Worm (Caenorhabditis elegans) whole organism, L4 larva: ENCODE measurements around the gene nhr-51.

Experiments
- F44E2.7 ChIP-seq: fragments of 200-800 bp; sonication (Bioruptor generic); IDR thresholded peaks from 2 replicates; pipeline ENCODE4 v2.1.2; 2022; ENCODE audit warnings: missing genetic modification characterization, missing compliant biosample characterization
- R02D3.7 ChIP-seq: fragments of 150-350 bp; sonication (generic microtip); optimal IDR thresholded peaks from 3 replicates; lab custom pipeline; 2014; ENCODE audit warnings: missing biosample characterization, missing genetic modification characterization
- T20F7.1 ChIP-seq: fragments of 200-800 bp; sonication (Bioruptor generic); optimal IDR thresholded peaks from 2 replicates; lab custom pipeline; 2018; ENCODE audit warnings: mild to moderate bottlenecking, missing genetic modification characterization, missing compliant biosample characterization
- ZK546.5 ChIP-seq, 2 experiments: sonication (generic microtip); optimal IDR thresholded peaks; 2 replicates each; lab custom pipeline; 2017; ENCODE audit warnings: missing biosample characterization in 2 of 2, missing genetic modification characterization in 2 of 2
- aha-1 ChIP-seq: fragments of 150-350 bp; peaks from one replicate; lab custom pipeline; 2014; ENCODE audit warnings: missing biosample characterization, missing genetic modification characterization
- aly-2 ChIP-seq: sonication (generic microtip); optimal IDR thresholded peaks from 2 replicates; lab custom pipeline; 2018; ENCODE audit warnings: missing biosample characterization, missing genetic modification characterization
- attf-4 ChIP-seq: sonication (generic microtip); optimal IDR thresholded peaks from 3 replicates; lab custom pipeline; 2017; ENCODE audit warnings: missing biosample characterization, missing genetic modification characterization
- ceh-44 ChIP-seq: fragments of 200-800 bp; sonication (Bioruptor generic); IDR thresholded peaks from 2 replicates; pipeline ENCODE4 v1.3.6; 2022; ENCODE audit warnings: missing genetic modification reagents, missing genetic modification characterization, missing compliant biosample characterization
- daf-12 ChIP-seq: fragments of 150-350 bp; optimal IDR thresholded peaks from 2 replicates; lab custom pipeline; 2014; ENCODE audit warnings: missing biosample characterization, missing genetic modification reagents, missing genetic modification characterization
- duxl-1 ChIP-seq: sonication (generic microtip); optimal IDR thresholded peaks from 2 replicates; lab custom pipeline; 2016; ENCODE audit warnings: mild to moderate bottlenecking, missing genetic modification characterization, moderate library complexity, missing compliant biosample characterization; ENCODE audit not compliant: poor library complexity
- egl-43 ChIP-seq: fragments of 200-800 bp; sonication (Bioruptor generic); IDR thresholded peaks from 2 replicates; pipeline ENCODE4 v1.3.6; 2022; ENCODE audit warnings: missing genetic modification reagents, missing genetic modification characterization, missing compliant biosample characterization
- fkh-10 ChIP-seq: fragments of 150-350 bp; optimal IDR thresholded peaks from 2 replicates; lab custom pipeline; 2014; ENCODE audit warnings: missing biosample characterization, missing genetic modification reagents, missing genetic modification characterization
- fos-1 ChIP-seq: fragments of 150-350 bp; optimal IDR thresholded peaks from 2 replicates; lab custom pipeline; 2014; ENCODE audit warnings: missing biosample characterization, missing genetic modification characterization
- hif-1 ChIP-seq, 2 experiments: sonication (generic microtip); optimal IDR thresholded peaks; 2 replicates each; lab custom pipeline; 2016 to 2017; ENCODE audit warnings: missing compliant biosample characterization in 2 of 2, missing genetic modification characterization in 2 of 2, missing genetic modification reagents in 2 of 2, missing genotype in 2 of 2, mild to moderate bottlenecking in 1 of 2
- hlh-30 ChIP-seq: sonication (generic microtip); optimal IDR thresholded peaks from 2 replicates; lab custom pipeline; 2017; ENCODE audit warnings: antibody characterized with exemption, mild to moderate bottlenecking, missing genetic modification characterization, missing compliant biosample characterization; ENCODE audit not compliant: insufficient read depth
- hmg-1.1 ChIP-seq: fragments of 200-800 bp; sonication (Bioruptor generic); IDR thresholded peaks from 2 replicates; pipeline ENCODE4 v1.3.6; 2022; ENCODE audit warnings: missing genetic modification reagents, missing genetic modification characterization, missing compliant biosample characterization
- jun-1 ChIP-seq: fragments of 150-350 bp; optimal IDR thresholded peaks from 2 replicates; lab custom pipeline; 2014; ENCODE audit warnings: missing biosample characterization, missing genetic modification reagents, missing genetic modification characterization
- lim-7 ChIP-seq: fragments of 200-800 bp; sonication (Bioruptor generic); IDR thresholded peaks from 2 replicates; pipeline ENCODE4 v1.3.6; 2022; ENCODE audit warnings: missing genetic modification characterization, missing compliant biosample characterization
- lsy-2 ChIP-seq, 2 experiments: fragments of 150-350 bp in 1 of 2; sonication (generic microtip) in 1 of 2; optimal IDR thresholded peaks; 2 replicates each; lab custom pipeline; 2014 to 2017; ENCODE audit warnings: missing biosample characterization in 2 of 2, missing genetic modification characterization in 2 of 2
- mes-2 ChIP-seq: sonication (generic microtip); optimal IDR thresholded peaks from 2 replicates; lab custom pipeline; 2016; ENCODE audit warnings: missing genotype, mild to moderate bottlenecking, missing genetic modification characterization, missing compliant biosample characterization; ENCODE audit not compliant: poor library complexity, severe bottlenecking
- nhr-237 ChIP-seq: sonication (generic microtip); optimal IDR thresholded peaks from 2 replicates; lab custom pipeline; 2017; ENCODE audit warnings: missing biosample characterization, missing genetic modification characterization
- nhr-28 ChIP-seq: fragments of 150-350 bp; optimal IDR thresholded peaks from 2 replicates; lab custom pipeline; 2014; ENCODE audit warnings: missing biosample characterization, missing genetic modification characterization
- nhr-42 ChIP-seq: fragments of 200-800 bp; sonication (Bioruptor generic); IDR thresholded peaks from 2 replicates; pipeline ENCODE4 v1.3.6; 2022; ENCODE audit warnings: missing genetic modification characterization, missing compliant biosample characterization
- nhr-76 ChIP-seq: fragments of 150-350 bp; optimal IDR thresholded peaks from 2 replicates; lab custom pipeline; 2014; ENCODE audit warnings: missing biosample characterization, missing genetic modification characterization
- pha-4 ChIP-seq, 2 experiments: fragments of 150-350 bp in 1 of 2; fragments of 200-800 bp in 1 of 2; sonication (Bioruptor generic) in 1 of 2; IDR thresholded peaks in 1 of 2; optimal IDR thresholded peaks in 1 of 2; 2 replicates each; pipeline versions ENCODE4 v1.3.6 to Lab custom; 2014 to 2022; ENCODE audit warnings: missing genetic modification characterization in 2 of 2, missing genetic modification reagents in 2 of 2, missing biosample characterization in 1 of 2, missing compliant biosample characterization in 1 of 2
- php-3 ChIP-seq: fragments of 200-800 bp; sonication (Bioruptor generic); IDR thresholded peaks from 2 replicates; pipeline ENCODE4 v1.3.6; 2022; ENCODE audit warnings: missing genetic modification reagents, missing genetic modification characterization, missing compliant biosample characterization
- rbr-2 ChIP-seq: sonication (generic microtip); optimal IDR thresholded peaks from 2 replicates; lab custom pipeline; 2016; ENCODE audit warnings: missing genotype, missing genetic modification characterization, missing compliant biosample characterization
- saeg-2 ChIP-seq: fragments of 200-800 bp; sonication (Bioruptor generic); IDR thresholded peaks from 2 replicates; pipeline ENCODE4 v1.3.6; 2022; ENCODE audit warnings: missing genetic modification reagents, missing genetic modification characterization, missing compliant biosample characterization
- sdz-12 ChIP-seq: fragments of 200-800 bp; sonication (Bioruptor generic); optimal IDR thresholded peaks from 2 replicates; lab custom pipeline; 2018; ENCODE audit warnings: mild to moderate bottlenecking, missing genetic modification characterization, missing compliant biosample characterization
- set-16 ChIP-seq: fragments of 200-800 bp; sonication (Bioruptor generic); IDR thresholded peaks from 2 replicates; pipeline ENCODE4 v1.3.6; 2022; ENCODE audit warnings: missing genetic modification reagents, missing genetic modification characterization, missing compliant biosample characterization
- skn-1 ChIP-seq: fragments of 150-350 bp; optimal IDR thresholded peaks from 2 replicates; lab custom pipeline; 2014; ENCODE audit warnings: missing biosample characterization, missing genetic modification characterization
- unc-39 ChIP-seq: sonication (generic microtip); optimal IDR thresholded peaks from 2 replicates; lab custom pipeline; 2017; ENCODE audit warnings: missing biosample characterization, missing genetic modification characterization
- unc-62 ChIP-seq, 3 experiments: fragments of 150-350 bp in 1 of 3; sonication (generic microtip); optimal IDR thresholded peaks in 2 of 3; peaks in 1 of 3; 1 replicate in 1 of 3; 2 replicates in 2 of 3; lab custom pipeline; 2014 to 2017; ENCODE audit warnings: missing biosample characterization in 3 of 3, missing genetic modification characterization in 3 of 3, missing genetic modification reagents in 3 of 3, missing genotype in 1 of 3
- vab-7 ChIP-seq: fragments of 200-800 bp; sonication (Bioruptor generic); IDR thresholded peaks from 2 replicates; pipeline ENCODE4 v1.3.6; 2022; ENCODE audit warnings: missing genetic modification reagents, missing genetic modification characterization, missing compliant biosample characterization
- zip-11 ChIP-seq: fragments of 200-800 bp; sonication (Bioruptor generic); IDR thresholded peaks from 2 replicates; pipeline ENCODE4 v1.3.6; 2022; ENCODE audit warnings: missing genetic modification characterization, missing compliant biosample characterization
- zip-2 ChIP-seq: fragments of 150-350 bp; optimal IDR thresholded peaks from 2 replicates; lab custom pipeline; 2014; ENCODE audit warnings: missing biosample characterization, missing genetic modification characterization
- ztf-11 ChIP-seq: fragments of 150-350 bp; optimal IDR thresholded peaks from 2 replicates; lab custom pipeline; 2014; ENCODE audit warnings: missing biosample characterization, missing genetic modification characterization
- ztf-7 ChIP-seq: fragments of 150-350 bp; optimal IDR thresholded peaks from 2 replicates; lab custom pipeline; 2014; ENCODE audit warnings: missing biosample characterization, missing genetic modification characterization

nhr-51 gene

DNA sequence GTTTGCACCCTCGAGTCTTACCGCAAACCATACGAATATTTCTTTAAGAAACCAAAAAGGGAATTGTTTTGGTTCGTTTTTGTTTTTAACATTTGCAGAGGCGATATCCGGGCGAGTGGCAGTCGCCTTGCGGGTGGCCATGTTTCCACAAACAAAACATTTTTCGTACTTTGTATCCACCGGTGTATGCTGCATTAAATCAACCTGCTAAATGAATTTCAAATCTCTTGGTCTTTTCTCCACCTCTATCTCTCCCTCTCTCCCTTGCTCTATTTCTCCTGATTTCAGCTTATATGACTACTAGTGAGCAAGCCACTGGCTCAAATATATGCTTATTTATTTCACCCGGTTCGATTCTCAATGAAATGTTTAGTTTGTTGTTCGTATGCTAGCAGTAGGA lies 3.4 kb downstream of the nhr-51 start, which contains the start of gene nhr-52:
Gene nhr-52 (plus strand): TSS at position 301 of the 400 bp plus-strand sequence.
- TF ChIP-seq nhr-28, result no peak
- no peak for TF ChIP-seq unc-39
- no peak for TF ChIP-seq lsy-2 (tag; optimal IDR thresholded peaks at IDR 0.05; lab: Kevin White, UChicago)
- TF ChIP-seq T20F7.1 (GFP tag; lab: Kevin White, UChicago), result no peak
- no peak for TF ChIP-seq zip-11
- TF ChIP-seq set-16 (GFP tag; lab: Robert Waterston, UW), result no peak
- TF ChIP-seq ztf-11 (tag; lab: Kevin White, UChicago), result no peak
- no peak for TF ChIP-seq hlh-30 (tag; lab: Kevin White, UChicago)
- no peak for TF ChIP-seq duxl-1 (tag; lab: Kevin White, UChicago)
- no peak for TF ChIP-seq daf-12
- no peak for TF ChIP-seq mes-2 (tag; lab: Kevin White, UChicago)
- TF ChIP-seq ceh-44 (GFP tag; lab: Robert Waterston, UW), result no peak
- no peak for TF ChIP-seq F44E2.7 (GFP tag; lab: Robert Waterston, UW)
- no peak for TF ChIP-seq aha-1 (tag; lab: Kevin White, UChicago)
- no peak for TF ChIP-seq vab-7 (GFP tag; lab: Robert Waterston, UW)
- no peak for TF ChIP-seq ZK546.5 (tag; optimal IDR thresholded peaks at IDR 0.05; lab: Kevin White, UChicago)
- TF ChIP-seq zip-2, result no peak
- TF ChIP-seq ztf-7 (tag; lab: Kevin White, UChicago), result no peak
- TF ChIP-seq R02D3.7 (tag; lab: Kevin White, UChicago), result no peak

DNA sequence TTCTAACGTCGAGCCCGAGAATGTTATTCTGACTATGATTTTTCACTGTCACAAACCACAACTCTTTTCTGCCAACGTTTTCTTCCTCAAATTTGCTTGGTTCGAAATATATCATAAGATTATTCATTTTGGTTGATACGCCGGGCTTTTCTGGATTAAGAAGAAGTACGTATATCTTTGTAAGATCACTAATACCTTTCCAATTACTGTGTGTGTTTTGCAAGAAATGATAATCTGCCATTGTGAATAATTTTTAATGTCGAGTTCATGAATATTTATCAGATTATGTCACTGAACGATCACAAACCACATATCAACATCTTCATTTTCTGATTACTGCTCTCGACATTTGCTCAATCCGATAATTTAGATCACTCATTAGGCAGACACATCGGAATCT lies 11.8 kb downstream of the nhr-51 start, which contains the start of gene nhr-196:
Gene nhr-196 (plus strand): TSS at position 118 of the 400 bp plus-strand sequence.
- no peak for TF ChIP-seq nhr-237
- TF ChIP-seq hmg-1.1 (GFP tag; lab: Robert Waterston, UW), result no peak
- no peak for TF ChIP-seq nhr-76 (tag; lab: Kevin White, UChicago)
- no peak for TF ChIP-seq jun-1
- no peak for TF ChIP-seq saeg-2 (GFP tag; lab: Robert Waterston, UW)
- TF ChIP-seq fos-1, result no peak
- TF ChIP-seq fkh-10 (GFP tag; lab: Kevin White, UChicago), result no peak
- TF ChIP-seq sdz-12 (GFP tag; lab: Kevin White, UChicago), result no peak
- TF ChIP-seq hif-1 (tag; optimal IDR thresholded peaks at IDR 0.05; lab: Kevin White, UChicago), result no peak
- no peak for TF ChIP-seq egl-43 (GFP tag; lab: Robert Waterston, UW)
- TF ChIP-seq attf-4 (tag; lab: Kevin White, UChicago), result no peak
- TF ChIP-seq zip-11, result no peak
- TF ChIP-seq lim-7 (GFP tag; lab: Robert Waterston, UW), result no peak
- no peak for TF ChIP-seq aly-2

DNA sequence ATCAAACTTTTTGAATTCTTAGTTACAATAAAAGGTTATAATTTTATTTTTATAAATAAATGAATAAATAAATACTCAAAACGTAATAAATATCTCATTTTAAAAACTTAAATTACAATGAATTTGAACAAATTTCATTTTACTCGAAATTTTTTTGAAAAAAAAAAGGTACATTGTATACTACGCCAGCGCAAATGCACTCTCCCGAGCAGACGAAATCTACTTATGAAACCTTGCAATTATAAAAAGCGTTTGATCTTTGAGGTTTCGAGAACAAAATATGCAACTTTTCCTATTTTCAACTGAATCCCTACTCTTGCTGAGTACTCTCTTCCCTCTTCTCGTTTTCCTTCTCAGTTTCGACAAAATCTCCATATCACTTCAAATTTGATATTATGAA lies 13.9 kb downstream of the nhr-51 start, which contains the start of gene nhr-197:
Gene nhr-197 (plus strand): TSS at position 301 of the 400 bp plus-strand sequence.
- TF ChIP-seq php-3 (GFP tag; lab: Robert Waterston, UW) (no peak), unc-62 (GFP tag; optimal IDR thresholded peaks at IDR 0.05 in 1 of 2; lab: Kevin White, UChicago) (peak in 1 of 2 experiments; percentile 57), unc-62 (tag; optimal IDR thresholded peaks at IDR 0.05; lab: Kevin White, UChicago) (no peak)

DNA sequence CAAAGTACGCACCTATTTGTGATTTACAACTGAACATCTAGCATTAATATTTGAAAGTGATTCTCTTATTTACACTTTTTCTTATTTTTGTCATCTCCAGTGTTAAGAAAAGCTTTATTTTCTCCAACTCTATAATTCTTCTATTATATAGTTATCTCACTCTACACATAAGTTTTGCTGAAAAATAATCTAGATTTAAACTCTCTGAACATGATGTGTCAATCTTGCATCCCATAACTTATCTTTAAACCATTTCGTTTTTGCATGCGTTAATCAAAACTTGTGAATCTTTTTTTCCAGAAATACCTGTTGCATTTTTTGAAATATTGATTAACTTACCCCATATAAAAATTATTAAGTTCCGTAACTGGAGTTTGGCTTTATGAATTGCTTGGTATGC lies 16.1 kb downstream of the nhr-51 start, which contains the start of gene nhr-268:
Gene nhr-268 (plus strand): TSS at position 301 of the 400 bp plus-strand sequence.
- TF ChIP-seq sdz-12 (GFP tag; lab: Kevin White, UChicago) (no peak), saeg-2 (GFP tag; lab: Robert Waterston, UW) (no peak), skn-1 (tag; lab: Kevin White, UChicago) (no peak), rbr-2 (no peak), nhr-42 (no peak), pha-4 (GFP tag; IDR thresholded peaks at IDR 0.05; lab: Robert Waterston, UW) (no peak), pha-4 (tag; optimal IDR thresholded peaks at IDR 0.05; lab: Kevin White, UChicago) (no peak)
- TF ChIP-seq, all 104 proteins: peak for 0
